Worm (Caenorhabditis elegans): ENCODE results near the gene R04D3.2.

Gene R04D3.2

DNA sequence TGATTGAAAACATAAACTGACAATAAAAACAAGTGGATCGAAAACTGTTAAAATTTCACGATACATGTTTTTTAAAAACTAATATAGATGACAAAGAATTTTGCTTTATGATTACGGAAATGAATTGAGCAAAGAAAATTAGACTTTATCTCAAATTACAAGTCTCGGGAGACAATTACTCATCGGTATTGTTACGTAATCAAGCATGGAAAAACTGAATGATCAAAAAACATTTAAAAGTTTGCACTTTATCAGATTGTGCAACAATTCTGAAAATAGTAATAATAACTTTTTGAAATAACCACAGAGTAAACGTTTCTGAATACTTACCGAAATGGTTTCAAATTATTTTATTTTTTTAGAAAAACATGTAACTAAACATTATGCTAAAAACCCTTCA is 19.3 kb upstream of the R04D3.2 start, which contains the start of gene srd-43:
Gene srd-43 (minus strand): TSS at position 66 of the 400 bp plus-strand sequence.
- TF ChIP-seq zag-1 (tag; optimal IDR thresholded peaks at IDR 0.05) = no peak
- no peak for TF ChIP-seq unc-39 (tag; optimal IDR thresholded peaks at IDR 0.05)
- no peak for TF ChIP-seq snpc-4 (tag; optimal IDR thresholded peaks at IDR 0.05)
- TF ChIP-seq dmd-4 (tag; optimal IDR thresholded peaks at IDR 0.05) = no peak
- TF ChIP-seq aly-2 (tag; optimal IDR thresholded peaks at IDR 0.05) = no peak
- no peak for TF ChIP-seq lin-39 (tag; optimal IDR thresholded peaks at IDR 0.05)
- no peak for TF ChIP-seq skn-1 (tag; optimal IDR thresholded peaks at IDR 0.05)
- TF ChIP-seq alr-1 (tag; optimal IDR thresholded peaks at IDR 0.05) = no peak
- no peak for TF ChIP-seq peb-1 (tag; optimal IDR thresholded peaks at IDR 0.05)
- no peak for TF ChIP-seq elt-3 (tag; optimal IDR thresholded peaks at IDR 0.05)
- no peak for TF ChIP-seq crh-2 (tag; optimal IDR thresholded peaks at IDR 0.05)
- TF ChIP-seq blmp-1 (tag; optimal IDR thresholded peaks at IDR 0.05; ENCODE audit: insufficient read depth) = no peak
- TF ChIP-seq nhr-6 (tag; optimal IDR thresholded peaks at IDR 0.05) = no peak
- no peak for TF ChIP-seq egl-27 (tag; optimal IDR thresholded peaks at IDR 0.05)

DNA sequence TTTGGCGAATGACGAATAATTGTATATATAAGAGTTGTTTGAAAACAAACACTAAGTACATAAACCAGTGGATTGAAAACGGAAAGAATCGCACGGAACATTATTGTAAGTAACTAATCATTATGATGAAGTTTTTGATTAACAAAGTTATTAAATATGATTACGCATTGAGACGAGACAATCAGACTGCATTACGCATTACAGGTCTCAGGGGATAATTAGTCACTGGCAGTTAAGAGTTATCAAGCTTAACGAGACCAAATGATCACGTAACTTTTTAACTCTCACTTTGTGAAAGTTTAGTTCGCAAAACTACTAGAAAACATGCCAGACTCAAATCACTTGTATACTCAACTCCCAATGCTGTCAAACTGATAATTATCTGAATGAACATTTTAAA is 16.9 kb upstream of the R04D3.2 start, which contains the start of gene srd-42:
Gene srd-42 (minus strand): TSS at position 101 of the 400 bp plus-strand sequence.
- no peak for TF ChIP-seq egl-27 (tag; optimal IDR thresholded peaks at IDR 0.05)
- no peak for TF ChIP-seq nhr-23 (tag; optimal IDR thresholded peaks at IDR 0.05)
- TF ChIP-seq Y55F3AM.14 (GFP tag; optimal IDR thresholded peaks at IDR 0.05) = no peak
- TF ChIP-seq nhr-6 (tag; optimal IDR thresholded peaks at IDR 0.05) = no peak
- no peak for TF ChIP-seq elt-3 (tag; optimal IDR thresholded peaks at IDR 0.05)
- no peak for TF ChIP-seq gmeb-1 (tag; optimal IDR thresholded peaks at IDR 0.05)
- no peak for TF ChIP-seq lin-13 (GFP tag; optimal IDR thresholded peaks at IDR 0.05)
- no peak for TF ChIP-seq ztf-4 (tag; optimal IDR thresholded peaks at IDR 0.05)
- no peak for TF ChIP-seq fos-1 (tag; optimal IDR thresholded peaks at IDR 0.05)
- no peak for TF ChIP-seq nhr-25 (tag; optimal IDR thresholded peaks at IDR 0.05)
- no peak for TF ChIP-seq peb-1 (tag; optimal IDR thresholded peaks at IDR 0.05)
- TF ChIP-seq nhr-12 (tag; optimal IDR thresholded peaks at IDR 0.05) = no peak

DNA sequence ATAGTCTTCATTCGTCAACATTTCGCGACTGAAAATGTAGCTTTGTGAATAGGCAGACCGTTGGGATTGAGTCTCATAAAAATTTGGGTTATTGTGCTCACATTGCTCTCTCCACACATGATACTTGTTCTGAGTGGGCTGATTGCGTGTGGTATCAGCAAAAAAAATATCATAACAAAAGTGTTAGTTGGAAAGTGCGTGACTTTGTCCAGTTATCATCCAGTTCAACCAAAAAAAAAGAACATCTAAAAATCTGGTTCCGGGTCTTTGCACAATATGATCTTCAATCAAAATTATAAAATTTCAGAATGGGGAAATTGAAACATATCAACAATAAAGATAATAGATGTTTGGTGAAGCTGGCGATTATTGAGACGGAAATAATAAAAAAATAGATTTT is 14.1 kb upstream of the R04D3.2 start, which contains the start of gene srd-39:
Gene srd-39 (minus strand): TSS at position 101 of the 400 bp plus-strand sequence.
- TF ChIP-seq lsy-2 (tag; optimal IDR thresholded peaks at IDR 0.05) (no peak), lin-39 (tag; optimal IDR thresholded peaks at IDR 0.05) (no peak), ceh-16 (tag; optimal IDR thresholded peaks at IDR 0.05) (no peak), elt-1 (tag; optimal IDR thresholded peaks at IDR 0.05) (no peak), F13H6.1 (tag; optimal IDR thresholded peaks at IDR 0.05) (no peak), fos-1 (tag; optimal IDR thresholded peaks at IDR 0.05) (no peak), unc-55 (GFP tag; optimal IDR thresholded peaks at IDR 0.05) (no peak), crh-2 (tag; optimal IDR thresholded peaks at IDR 0.05) (no peak), dmd-4 (tag; optimal IDR thresholded peaks at IDR 0.05) (no peak), blmp-1 (tag; optimal IDR thresholded peaks at IDR 0.05; ENCODE audit: insufficient read depth) (no peak), nhr-12 (tag; optimal IDR thresholded peaks at IDR 0.05) (no peak), nhr-10 (tag; optimal IDR thresholded peaks at IDR 0.05) (no peak), zag-1 (tag; optimal IDR thresholded peaks at IDR 0.05) (no peak), alr-1 (tag; optimal IDR thresholded peaks at IDR 0.05) (no peak), Y55F3AM.14 (GFP tag; optimal IDR thresholded peaks at IDR 0.05) (no peak), nhr-129 (tag; optimal IDR thresholded peaks at IDR 0.05) (no peak), R02D3.7 (tag; optimal IDR thresholded peaks at IDR 0.05) (no peak)

ce11 chrX:13294669-13295068 is 8.2 kb upstream of the R04D3.2 start, which contains the start of gene srd-36:
srd-36 (minus strand) TSS chrX:13294769.
- TF ChIP-seq gmeb-1 (tag; optimal IDR thresholded peaks at IDR 0.05) = no peak
- TF ChIP-seq lin-11 (tag; optimal IDR thresholded peaks at IDR 0.05) = no peak
- no peak for TF ChIP-seq dmd-4 (tag; optimal IDR thresholded peaks at IDR 0.05)
- no peak for TF ChIP-seq nhr-25 (tag; optimal IDR thresholded peaks at IDR 0.05)
- no peak for TF ChIP-seq peb-1 (tag; optimal IDR thresholded peaks at IDR 0.05)
- TF ChIP-seq unc-55 (GFP tag; optimal IDR thresholded peaks at IDR 0.05) = no peak
- TF ChIP-seq nhr-6 (tag; optimal IDR thresholded peaks at IDR 0.05) = no peak
- no peak for TF ChIP-seq nhr-77 (tag; optimal IDR thresholded peaks at IDR 0.05)
- no peak for TF ChIP-seq fos-1 (tag; optimal IDR thresholded peaks at IDR 0.05)
- no peak for TF ChIP-seq F13H6.1 (tag; optimal IDR thresholded peaks at IDR 0.05)
- no peak for TF ChIP-seq crh-2 (tag; optimal IDR thresholded peaks at IDR 0.05)
- no peak for TF ChIP-seq mbf-1 (tag; optimal IDR thresholded peaks at IDR 0.05)
- no peak for TF ChIP-seq nhr-12 (tag; optimal IDR thresholded peaks at IDR 0.05)
- TF ChIP-seq nhr-23 (tag; optimal IDR thresholded peaks at IDR 0.05) = no peak
- TF ChIP-seq mdl-1 (tag; optimal IDR thresholded peaks at IDR 0.05) = no peak
- TF ChIP-seq nhr-237 (tag; optimal IDR thresholded peaks at IDR 0.05) = no peak
- TF ChIP-seq ztf-1 (GFP tag; conservative IDR thresholded peaks at IDR 0.05) = no peak
